Worm (Caenorhabditis elegans): ENCODE data around the gene Y45F3A.4.

DNA sequence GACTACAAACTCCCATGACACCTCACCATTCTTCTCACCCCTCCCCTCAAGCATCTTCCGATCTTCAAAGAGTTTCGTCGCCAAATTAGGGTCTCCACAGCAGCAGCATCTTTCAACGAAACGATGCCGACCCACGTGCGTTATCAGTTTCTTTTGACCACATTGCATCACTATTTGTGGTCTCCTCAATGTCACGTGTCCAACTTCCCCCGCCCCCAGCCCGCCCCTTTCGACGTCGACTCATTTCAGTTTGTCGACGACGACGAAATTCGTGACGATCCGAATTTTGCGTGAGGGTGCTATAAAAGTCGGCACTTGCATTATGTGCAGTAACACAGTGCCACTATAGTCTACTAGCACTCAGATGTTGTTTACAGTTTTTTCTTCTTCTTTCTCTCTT lies 41.0 kb downstream of the Y45F3A.4 start:
- TF ChIP-seq unc-55 (GFP tag; optimal IDR thresholded peaks at IDR 0.05) (no peak), nhr-23 (tag; optimal IDR thresholded peaks at IDR 0.05) (no peak), egl-27 (tag; optimal IDR thresholded peaks at IDR 0.05) (no peak), snpc-4 (tag; optimal IDR thresholded peaks at IDR 0.05) (no peak), skn-1 (tag; optimal IDR thresholded peaks at IDR 0.05) (no peak), dmd-4 (tag; optimal IDR thresholded peaks at IDR 0.05) (no peak)
